Worm (Caenorhabditis elegans): ENCODE measurements around the gene cln-3.3.

DNA sequence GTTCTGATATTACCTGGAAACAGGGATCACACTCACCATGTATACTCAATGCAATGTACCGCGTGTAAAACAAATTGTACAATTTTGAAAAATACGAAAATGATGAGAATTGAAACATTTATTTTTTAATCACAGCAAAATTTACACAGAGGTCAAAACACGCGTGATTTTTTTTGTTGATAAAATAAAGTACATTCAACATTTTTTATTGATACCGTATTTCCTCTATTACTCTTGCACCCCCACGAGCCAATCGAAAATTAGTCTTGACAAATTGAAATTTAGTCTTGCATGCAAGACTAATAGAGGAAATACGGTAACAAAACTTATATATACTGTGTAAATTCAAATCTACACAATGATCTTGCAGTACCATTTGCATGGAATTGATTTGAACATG, 4.9 kb downstream of the cln-3.3 start, which contains the start of gene ZC190.8:
- no peak for TF ChIP-seq him-1 (tag; optimal IDR thresholded peaks at IDR 0.05)
- no peak for TF ChIP-seq W03F9.2 (tag; optimal IDR thresholded peaks at IDR 0.05)
- no peak for TF ChIP-seq dao-5 (tag; optimal IDR thresholded peaks at IDR 0.05)

Measured in whole organism, L4/young adult.